Worm (Caenorhabditis elegans) whole organism, L4 larva: Measurements from ENCODE around the gene hpr-17.

Experiments
- F10B5.3 ChIP-seq: sonication (generic microtip); optimal IDR thresholded peaks from 2 replicates; lab custom pipeline; 2016; ENCODE audit warnings: mild to moderate bottlenecking, missing genetic modification characterization, missing compliant biosample characterization
- F44E2.7 ChIP-seq: fragments of 200-800 bp; sonication (Bioruptor generic); IDR thresholded peaks from 2 replicates; pipeline ENCODE4 v2.1.2; 2022; ENCODE audit warnings: missing genetic modification characterization, missing compliant biosample characterization
- F49E8.2 ChIP-seq: sonication (generic microtip); optimal IDR thresholded peaks from 2 replicates; lab custom pipeline; 2016; ENCODE audit warnings: missing compliant biosample characterization, mild to moderate bottlenecking, missing genetic modification characterization, borderline replicate concordance
- T26A8.4 ChIP-seq: fragments of 200-800 bp; sonication (Bioruptor generic); IDR thresholded peaks from 2 replicates; pipeline ENCODE4 v1.3.6; 2022; ENCODE audit warnings: missing genetic modification characterization, missing compliant biosample characterization
- Y75B8A.6 ChIP-seq: fragments of 200-800 bp; sonication (Bioruptor generic); IDR thresholded peaks from 2 replicates; pipeline ENCODE4 v1.3.6; 2022; ENCODE audit warnings: missing genetic modification reagents, missing genetic modification characterization, missing compliant biosample characterization
- aly-2 ChIP-seq: sonication (generic microtip); optimal IDR thresholded peaks from 2 replicates; lab custom pipeline; 2018; ENCODE audit warnings: missing biosample characterization, missing genetic modification characterization
- ceh-28 ChIP-seq: fragments of 150-350 bp; optimal IDR thresholded peaks from 2 replicates; lab custom pipeline; 2014; ENCODE audit warnings: missing biosample characterization, missing genetic modification reagents, missing genetic modification characterization
- ceh-32 ChIP-seq: sonication (generic microtip); optimal IDR thresholded peaks from 2 replicates; lab custom pipeline; 2016; ENCODE audit warnings: mild to moderate bottlenecking, missing genetic modification characterization, missing compliant biosample characterization; ENCODE audit not compliant: poor library complexity
- ceh-44 ChIP-seq: fragments of 200-800 bp; sonication (Bioruptor generic); IDR thresholded peaks from 2 replicates; pipeline ENCODE4 v1.3.6; 2022; ENCODE audit warnings: missing genetic modification reagents, missing genetic modification characterization, missing compliant biosample characterization
- ctbp-1 ChIP-seq: fragments of 200-800 bp; sonication (Bioruptor generic); IDR thresholded peaks from 2 replicates; pipeline ENCODE4 v1.3.6; 2022; ENCODE audit warnings: missing genetic modification reagents, missing genetic modification characterization, missing compliant biosample characterization
- daf-16 ChIP-seq, 3 experiments: sonication (generic microtip); optimal IDR thresholded peaks; 2 replicates each; lab custom pipeline; 2016 to 2017; ENCODE audit warnings: missing genetic modification characterization in 3 of 3, missing genetic modification reagents in 3 of 3, mild to moderate bottlenecking in 2 of 3, missing compliant biosample characterization in 2 of 3, missing biosample characterization in 1 of 3, moderate library complexity in 1 of 3
- daf-19 ChIP-seq: fragments of 200-800 bp; sonication (Bioruptor generic); conservative IDR thresholded peaks from 2 replicates; pipeline ENCODE4 v1.3.6; 2022; ENCODE audit warnings: missing genetic modification characterization, missing compliant biosample characterization
- daf-8 ChIP-seq: fragments of 200-800 bp; sonication (Bioruptor generic); IDR thresholded peaks from 2 replicates; pipeline ENCODE4 v1.3.6; 2022; ENCODE audit warnings: missing genetic modification characterization, missing compliant biosample characterization
- dmd-6 ChIP-seq: fragments of 200-800 bp; sonication (Bioruptor generic); IDR thresholded peaks from 2 replicates; pipeline ENCODE4 v1.3.6; 2022; ENCODE audit warnings: missing genetic modification reagents, missing genetic modification characterization, missing compliant biosample characterization
- dmd-8 ChIP-seq: fragments of 200-800 bp; sonication (Bioruptor generic); IDR thresholded peaks from 2 replicates; pipeline ENCODE4 v1.3.6; 2022; ENCODE audit warnings: missing genetic modification characterization, missing compliant biosample characterization
- dmd-9 ChIP-seq: fragments of 200-800 bp; sonication (Bioruptor generic); IDR thresholded peaks from 2 replicates; pipeline ENCODE4 v1.3.6; 2022; ENCODE audit warnings: missing genetic modification reagents, missing genetic modification characterization, missing compliant biosample characterization
- duxl-1 ChIP-seq: sonication (generic microtip); optimal IDR thresholded peaks from 2 replicates; lab custom pipeline; 2016; ENCODE audit warnings: mild to moderate bottlenecking, missing genetic modification characterization, moderate library complexity, missing compliant biosample characterization; ENCODE audit not compliant: poor library complexity
- dve-1 ChIP-seq: sonication (generic microtip); optimal IDR thresholded peaks from 2 replicates; lab custom pipeline; 2017; ENCODE audit warnings: antibody characterized with exemption, mild to moderate bottlenecking, missing genetic modification characterization, missing compliant biosample characterization; ENCODE audit not compliant: insufficient read depth
- fkh-10 ChIP-seq: fragments of 150-350 bp; optimal IDR thresholded peaks from 2 replicates; lab custom pipeline; 2014; ENCODE audit warnings: missing biosample characterization, missing genetic modification reagents, missing genetic modification characterization
- fos-1 ChIP-seq: fragments of 150-350 bp; optimal IDR thresholded peaks from 2 replicates; lab custom pipeline; 2014; ENCODE audit warnings: missing biosample characterization, missing genetic modification characterization
- hif-1 ChIP-seq, 2 experiments: sonication (generic microtip); optimal IDR thresholded peaks; 2 replicates each; lab custom pipeline; 2016 to 2017; ENCODE audit warnings: missing compliant biosample characterization in 2 of 2, missing genetic modification characterization in 2 of 2, missing genetic modification reagents in 2 of 2, missing genotype in 2 of 2, mild to moderate bottlenecking in 1 of 2
- jun-1 ChIP-seq: fragments of 150-350 bp; optimal IDR thresholded peaks from 2 replicates; lab custom pipeline; 2014; ENCODE audit warnings: missing biosample characterization, missing genetic modification reagents, missing genetic modification characterization
- lim-7 ChIP-seq: fragments of 200-800 bp; sonication (Bioruptor generic); IDR thresholded peaks from 2 replicates; pipeline ENCODE4 v1.3.6; 2022; ENCODE audit warnings: missing genetic modification characterization, missing compliant biosample characterization
- lin-1 ChIP-seq: fragments of 200-800 bp; sonication (Bioruptor generic); IDR thresholded peaks from 2 replicates; pipeline ENCODE4 v1.3.6; 2022; ENCODE audit warnings: missing genetic modification reagents, missing genetic modification characterization, missing compliant biosample characterization
- lin-13 ChIP-seq: fragments of 150-350 bp; optimal IDR thresholded peaks from 2 replicates; lab custom pipeline; 2014; ENCODE audit warnings: missing biosample characterization, missing genetic modification reagents, missing genetic modification characterization
- lin-38 ChIP-seq: fragments of 200-800 bp; sonication (Bioruptor generic); IDR thresholded peaks from 2 replicates; pipeline ENCODE4 v1.3.6; 2022; ENCODE audit warnings: missing genetic modification reagents, missing genetic modification characterization, missing compliant biosample characterization
- lsy-2 ChIP-seq, 2 experiments: fragments of 150-350 bp in 1 of 2; sonication (generic microtip) in 1 of 2; optimal IDR thresholded peaks; 2 replicates each; lab custom pipeline; 2014 to 2017; ENCODE audit warnings: missing biosample characterization in 2 of 2, missing genetic modification characterization in 2 of 2
- madf-9 ChIP-seq: fragments of 200-800 bp; sonication (Bioruptor generic); conservative IDR thresholded peaks from 2 replicates; pipeline ENCODE4 v1.3.6; 2022; ENCODE audit warnings: missing genetic modification reagents, missing genetic modification characterization, missing compliant biosample characterization
- mep-1 ChIP-seq: fragments of 150-350 bp; sonication (generic microtip); optimal IDR thresholded peaks from 3 replicates; lab custom pipeline; 2014; ENCODE audit warnings: missing biosample characterization, missing genetic modification characterization
- mes-2 ChIP-seq: sonication (generic microtip); optimal IDR thresholded peaks from 2 replicates; lab custom pipeline; 2016; ENCODE audit warnings: missing genotype, mild to moderate bottlenecking, missing genetic modification characterization, missing compliant biosample characterization; ENCODE audit not compliant: poor library complexity, severe bottlenecking
- mxl-2 ChIP-seq: fragments of 200-800 bp; sonication (Bioruptor generic); conservative IDR thresholded peaks from 2 replicates; pipeline ENCODE4 v1.3.6; 2022; ENCODE audit warnings: missing genetic modification reagents, missing genetic modification characterization, missing compliant biosample characterization
- nhr-102 ChIP-seq: sonication (generic microtip); optimal IDR thresholded peaks from 2 replicates; lab custom pipeline; 2016; ENCODE audit warnings: mild to moderate bottlenecking, missing genetic modification characterization, moderate library complexity, missing compliant biosample characterization
- nhr-11 ChIP-seq: fragments of 150-350 bp; optimal IDR thresholded peaks from 2 replicates; lab custom pipeline; 2014; ENCODE audit warnings: missing biosample characterization, missing genetic modification characterization
- nhr-237 ChIP-seq: sonication (generic microtip); optimal IDR thresholded peaks from 2 replicates; lab custom pipeline; 2017; ENCODE audit warnings: missing biosample characterization, missing genetic modification characterization
- nhr-25 ChIP-seq: sonication (generic microtip); optimal IDR thresholded peaks from 2 replicates; lab custom pipeline; 2017; ENCODE audit warnings: missing genetic modification characterization, mild to moderate bottlenecking, missing compliant biosample characterization, antibody characterized with exemption, moderate library complexity, borderline replicate concordance; ENCODE audit not compliant: insufficient read depth
- nhr-42 ChIP-seq: fragments of 200-800 bp; sonication (Bioruptor generic); IDR thresholded peaks from 2 replicates; pipeline ENCODE4 v1.3.6; 2022; ENCODE audit warnings: missing genetic modification characterization, missing compliant biosample characterization
- nhr-48 ChIP-seq: sonication (generic microtip); optimal IDR thresholded peaks from 2 replicates; lab custom pipeline; 2016; ENCODE audit warnings: mild to moderate bottlenecking, missing genetic modification characterization, missing compliant biosample characterization
- nhr-6 ChIP-seq: fragments of 150-350 bp; optimal IDR thresholded peaks from 2 replicates; lab custom pipeline; 2014; ENCODE audit warnings: missing biosample characterization, missing genetic modification characterization
- nhr-76 ChIP-seq: fragments of 150-350 bp; optimal IDR thresholded peaks from 2 replicates; lab custom pipeline; 2014; ENCODE audit warnings: missing biosample characterization, missing genetic modification characterization
- rbr-2 ChIP-seq: sonication (generic microtip); optimal IDR thresholded peaks from 2 replicates; lab custom pipeline; 2016; ENCODE audit warnings: missing genotype, missing genetic modification characterization, missing compliant biosample characterization
- skn-1 ChIP-seq: fragments of 150-350 bp; optimal IDR thresholded peaks from 2 replicates; lab custom pipeline; 2014; ENCODE audit warnings: missing biosample characterization, missing genetic modification characterization
- snpc-1.2 ChIP-seq: fragments of 200-800 bp; sonication (Bioruptor generic); IDR thresholded peaks from 2 replicates; pipeline ENCODE4 v1.3.6; 2022; ENCODE audit warnings: missing genetic modification reagents, missing genetic modification characterization, missing compliant biosample characterization
- tag-97 ChIP-seq: fragments of 200-800 bp; sonication (Bioruptor generic); IDR thresholded peaks from 2 replicates; pipeline ENCODE4 v1.3.6; 2022; ENCODE audit warnings: missing genetic modification characterization, missing compliant biosample characterization
- tra-1 ChIP-seq: fragments of 200-800 bp; sonication (Bioruptor generic); IDR thresholded peaks from 2 replicates; pipeline ENCODE4 v1.3.6; 2022; ENCODE audit warnings: missing genetic modification reagents, missing genetic modification characterization, missing compliant biosample characterization
- unc-130 ChIP-seq: sonication (generic microtip); optimal IDR thresholded peaks from 2 replicates; lab custom pipeline; 2016; ENCODE audit warnings: missing genetic modification reagents, missing genetic modification characterization, missing compliant biosample characterization
- unc-62 ChIP-seq, 3 experiments: fragments of 150-350 bp in 1 of 3; sonication (generic microtip); optimal IDR thresholded peaks in 2 of 3; peaks in 1 of 3; 1 replicate in 1 of 3; 2 replicates in 2 of 3; lab custom pipeline; 2014 to 2017; ENCODE audit warnings: missing biosample characterization in 3 of 3, missing genetic modification characterization in 3 of 3, missing genetic modification reagents in 3 of 3, missing genotype in 1 of 3
- zip-2 ChIP-seq: fragments of 150-350 bp; optimal IDR thresholded peaks from 2 replicates; lab custom pipeline; 2014; ENCODE audit warnings: missing biosample characterization, missing genetic modification characterization

hpr-17 gene

ce11 chrII:13129602-13130001 is 27.2 kb downstream of the hpr-17 start, which contains the start of gene F29C12.6:
Gene F29C12.6, plus strand, starts transcription at chrII:13129902.
- TF ChIP-seq ceh-28 (tag; lab: Kevin White, UChicago) (no peak), F10B5.3 (tag; lab: Kevin White, UChicago) (no peak), unc-130 (no peak), Y75B8A.6 (no peak), unc-62 (GFP tag; optimal IDR thresholded peaks at IDR 0.05 in 1 of 2; lab: Kevin White, UChicago) (no peak), unc-62 (tag; optimal IDR thresholded peaks at IDR 0.05; lab: Kevin White, UChicago) (no peak), daf-19 (GFP tag; lab: Robert Waterston, UW) (no peak), duxl-1 (tag; lab: Kevin White, UChicago) (no peak), rbr-2 (no peak), lim-7 (GFP tag; lab: Robert Waterston, UW) (no peak), tra-1 (GFP tag; lab: Robert Waterston, UW) (no peak), snpc-1.2 (no peak)
- TF ChIP-seq, all 104 proteins: peak for 0

- TF ChIP-seq ceh-32 (tag; lab: Kevin White, UChicago) (no peak), nhr-102 (no peak), skn-1 (tag; lab: Kevin White, UChicago) (no peak), nhr-76 (tag; lab: Kevin White, UChicago) (no peak), F44E2.7 (GFP tag; lab: Robert Waterston, UW) (no peak), nhr-11 (tag; lab: Kevin White, UChicago) (no peak), ceh-44 (no peak), daf-8 (no peak), fos-1 (tag; lab: Kevin White, UChicago) (no peak), madf-9 (no peak), T26A8.4 (GFP tag; lab: Robert Waterston, UW) (no peak), aly-2 (tag; lab: Kevin White, UChicago) (no peak), daf-19 (GFP tag; lab: Robert Waterston, UW) (no peak), hif-1 (tag; optimal IDR thresholded peaks at IDR 0.05; lab: Kevin White, UChicago) (no peak), nhr-42 (no peak), lin-1 (GFP tag; lab: Robert Waterston, UW) (no peak)
- TF ChIP-seq, all 104 proteins: peak for 0
These were observed 34.1 kb downstream of the hpr-17 start, which contains the start of gene bath-45 for ce11 chrII:13122720-13123119. Gene bath-45, plus strand, starts transcription at chrII:13123020.

ce11 chrII:13117135-13117534 is 39.7 kb downstream of the hpr-17 start, which contains the start of gene gfm-1:
Gene gfm-1, plus strand, starts transcription at chrII:13117483.
- TF ChIP-seq jun-1 (tag; lab: Kevin White, UChicago) = no peak
- TF ChIP-seq lsy-2 (tag; optimal IDR thresholded peaks at IDR 0.05; lab: Kevin White, UChicago) = peak in 1 of 2 experiments; percentile 78
- no peak for TF ChIP-seq nhr-6 (tag; lab: Kevin White, UChicago)
- no peak for TF ChIP-seq ctbp-1 (GFP tag; lab: Robert Waterston, UW)
- no peak for TF ChIP-seq lin-13
- TF ChIP-seq tag-97 (GFP tag; lab: Robert Waterston, UW) = no peak
- no peak for TF ChIP-seq dmd-8 (GFP tag; lab: Robert Waterston, UW)
- TF ChIP-seq dmd-6 (GFP tag; lab: Robert Waterston, UW) = peak; percentile 62
- no peak for TF ChIP-seq T26A8.4 (GFP tag; lab: Robert Waterston, UW)
- TF ChIP-seq lin-38 (GFP tag; lab: Robert Waterston, UW) = peak; percentile 72
- peak; percentile 85 for TF ChIP-seq dmd-9 (GFP tag; lab: Robert Waterston, UW)
- no peak for TF ChIP-seq nhr-237 (tag; lab: Kevin White, UChicago)
- no peak for TF ChIP-seq nhr-48 (tag; lab: Kevin White, UChicago)
- TF ChIP-seq F49E8.2 = peak; percentile 29
- TF ChIP-seq lin-1 (GFP tag; lab: Robert Waterston, UW) = no peak
- peak; percentile 99 for TF ChIP-seq mes-2 (tag; lab: Kevin White, UChicago)
- TF ChIP-seq mep-1 (tag; lab: Kevin White, UChicago) = peak; percentile 54
- no peak for TF ChIP-seq mxl-2 (GFP tag; lab: Robert Waterston, UW)
- peak; percentile 81 for TF ChIP-seq unc-130
- TF ChIP-seq hif-1 (tag; optimal IDR thresholded peaks at IDR 0.05; lab: Kevin White, UChicago) = peak in 1 of 2 experiments; percentile 82
- TF ChIP-seq nhr-76 (tag; lab: Kevin White, UChicago) = no peak
- no peak for TF ChIP-seq nhr-25
- no peak for TF ChIP-seq dve-1 (tag; lab: Kevin White, UChicago)
- TF ChIP-seq daf-16 (GFP tag; optimal IDR thresholded peaks at IDR 0.05; lab: Kevin White, UChicago) = peak; percentile 22 to 60
- TF ChIP-seq daf-16 (tag; optimal IDR thresholded peaks at IDR 0.05; lab: Kevin White, UChicago) = peak; percentile 68
- TF ChIP-seq fkh-10 (GFP tag; lab: Kevin White, UChicago) = peak; percentile 2
- no peak for TF ChIP-seq zip-2 (tag; lab: Kevin White, UChicago)
